Fruit fly (Drosophila melanogaster) whole organism, wandering third instar larva: ENCODE results near the gene dlg1.

Experiments
- CG9705 ChIP-seq: fragments of 200-800 bp; sonication (Bioruptor generic); optimal IDR thresholded peaks from 2 replicates; lab custom pipeline; 2018; ENCODE audit warnings: missing biosample characterization, mild to moderate bottlenecking, missing genetic modification characterization
- Dfd ChIP-seq: fragments of >200 bp; optimal IDR thresholded peaks from 2 replicates; lab custom pipeline; 2017; ENCODE audit warnings: missing biosample characterization, missing genetic modification characterization
- Hnf4 ChIP-seq: fragments of 200-800 bp; sonication (Bioruptor generic); optimal IDR thresholded peaks from 2 replicates; lab custom pipeline; 2016; ENCODE audit warnings: missing biosample characterization, mild to moderate bottlenecking, missing genetic modification characterization
- Hr78 ChIP-seq: fragments of >200 bp; optimal IDR thresholded peaks from 2 replicates; lab custom pipeline; 2017; ENCODE audit warnings: missing biosample characterization, missing genetic modification characterization
- Mio ChIP-seq: sonication (Bioruptor generic); optimal IDR thresholded peaks from 2 replicates; lab custom pipeline; 2016; ENCODE audit warnings: missing biosample characterization, missing genetic modification characterization
- Myc ChIP-seq: fragments of >200 bp; optimal IDR thresholded peaks from 2 replicates; lab custom pipeline; 2017
- Sp1 ChIP-seq: fragments of 200-800 bp; sonication (Bioruptor generic); optimal IDR thresholded peaks from 3 replicates; lab custom pipeline; 2019; ENCODE audit warnings: missing biosample characterization, mild to moderate bottlenecking, missing genetic modification characterization, moderate library complexity
- foxo ChIP-seq, 2 experiments: fragments of 200-800 bp; sonication (Bioruptor generic); optimal IDR thresholded peaks; 2 replicates in 1 of 2; 3 replicates in 1 of 2; lab custom pipeline; 2016 to 2017; ENCODE audit warnings: missing biosample characterization in 2 of 2, missing genetic modification characterization in 2 of 2
- fru ChIP-seq: fragments of 200-800 bp; sonication (Bioruptor generic); optimal IDR thresholded peaks from 3 replicates; lab custom pipeline; 2016; ENCODE audit warnings: missing biosample characterization, mild to moderate bottlenecking, missing genetic modification characterization
- psq ChIP-seq: fragments of 200-800 bp; sonication (Bioruptor generic); optimal IDR thresholded peaks from 3 replicates; lab custom pipeline; 2017; ENCODE audit warnings: missing biosample characterization, mild to moderate bottlenecking, missing genetic modification characterization, moderate library complexity
- sage ChIP-seq: fragments of 200-800 bp; sonication (Bioruptor generic); optimal IDR thresholded peaks from 2 replicates; lab custom pipeline; 2016; ENCODE audit warnings: missing biosample characterization, mild to moderate bottlenecking, missing genetic modification characterization
- tai ChIP-seq: sonication (Bioruptor generic); optimal IDR thresholded peaks from 2 replicates; lab custom pipeline; 2016; ENCODE audit warnings: missing biosample characterization, missing genetic modification characterization
- usp ChIP-seq: fragments of >200 bp; optimal IDR thresholded peaks from 2 replicates; lab custom pipeline; 2017; ENCODE audit warnings: missing biosample characterization, missing genetic modification characterization

dm6 chrX:11404247-11404646 lies 34.8 kb downstream of the dlg1 start:
- TF ChIP-seq fru (GFP tag; lab: Kevin White, UChicago), result no peak
- TF ChIP-seq foxo (GFP tag; optimal IDR thresholded peaks at IDR 0.05; lab: Kevin White, UChicago), result no peak
- TF ChIP-seq Hnf4 (GFP tag; lab: Kevin White, UChicago), result no peak
- no peak for TF ChIP-seq Dfd (GFP tag; lab: Kevin White, UChicago)
- TF ChIP-seq CG9705 (GFP tag; lab: Kevin White, UChicago), result no peak
- TF ChIP-seq Mio (GFP tag; lab: Kevin White, UChicago), result no peak
- no peak for TF ChIP-seq tai (GFP tag; lab: Kevin White, UChicago)
- no peak for TF ChIP-seq Myc (lab: Kevin White, UChicago)
- no peak for TF ChIP-seq psq (GFP tag; lab: Kevin White, UChicago)
- no peak for TF ChIP-seq Hr78 (GFP tag; lab: Kevin White, UChicago)
- TF ChIP-seq sage, result no peak
- TF ChIP-seq usp (GFP tag; lab: Kevin White, UChicago), result no peak
- TF ChIP-seq Sp1 (GFP tag; lab: Kevin White, UChicago), result no peak
